Worm (Caenorhabditis elegans): Measurements from ENCODE around the gene irld-62.
"Not testable (repeated sequence)": the region's sequence is repeated elsewhere in the genome, so short reads cannot be mapped to it uniquely, and the experiment has no call there.

irld-62 gene

DNA sequence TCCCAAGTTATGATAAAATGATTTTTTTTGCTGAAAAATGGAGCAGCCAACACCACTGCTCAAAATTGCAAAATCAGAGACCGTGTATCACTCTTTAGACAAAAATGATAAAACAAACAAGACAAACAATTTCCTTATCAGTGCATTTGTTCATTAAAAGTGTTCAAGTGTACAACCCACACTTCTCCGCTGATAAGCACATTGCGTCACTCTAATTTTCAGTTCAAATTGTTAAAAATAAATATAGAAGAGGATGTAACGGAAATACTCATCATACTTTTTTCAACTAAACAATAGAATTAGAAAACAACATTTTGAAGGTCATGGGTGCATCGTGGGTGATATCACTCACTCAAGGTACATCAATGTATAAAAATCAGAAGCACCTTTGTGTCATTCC, 7.8 kb downstream of the irld-62 start, which contains the start of gene nhr-291:
Gene nhr-291, plus strand, starts transcription at position 324 of the 400 bp plus-strand sequence.
- TF ChIP-seq unc-86 (tag; optimal IDR thresholded peaks at IDR 0.05) (no peak), unc-42 (tag; optimal IDR thresholded peaks at IDR 0.05) (no peak), C38D4.7 (GFP tag; optimal IDR thresholded peaks at IDR 0.05) (no peak), ceh-31 (tag; optimal IDR thresholded peaks at IDR 0.05) (no peak), F13H6.1 (tag; optimal IDR thresholded peaks at IDR 0.05) (no peak), tbx-7 (tag; optimal IDR thresholded peaks at IDR 0.05) (no peak), zip-5 (tag; optimal IDR thresholded peaks at IDR 0.05) (no peak), eyg-1 (tag; optimal IDR thresholded peaks at IDR 0.05) (no peak), K02D7.2 (tag; optimal IDR thresholded peaks at IDR 0.05) (no peak), pha-2 (tag; optimal IDR thresholded peaks at IDR 0.05) (no peak), K09A11.1 (tag; optimal IDR thresholded peaks at IDR 0.05; ENCODE audit: insufficient read depth) (no peak), ceh-34 (tag; optimal IDR thresholded peaks at IDR 0.05) (no peak), fkh-10 (GFP tag; optimal IDR thresholded peaks at IDR 0.05) (no peak), elt-2 (tag; optimal IDR thresholded peaks at IDR 0.05) (peak; percentile 99), pqm-1 (tag; optimal IDR thresholded peaks at IDR 0.05) (peak; percentile 40)

DNA sequence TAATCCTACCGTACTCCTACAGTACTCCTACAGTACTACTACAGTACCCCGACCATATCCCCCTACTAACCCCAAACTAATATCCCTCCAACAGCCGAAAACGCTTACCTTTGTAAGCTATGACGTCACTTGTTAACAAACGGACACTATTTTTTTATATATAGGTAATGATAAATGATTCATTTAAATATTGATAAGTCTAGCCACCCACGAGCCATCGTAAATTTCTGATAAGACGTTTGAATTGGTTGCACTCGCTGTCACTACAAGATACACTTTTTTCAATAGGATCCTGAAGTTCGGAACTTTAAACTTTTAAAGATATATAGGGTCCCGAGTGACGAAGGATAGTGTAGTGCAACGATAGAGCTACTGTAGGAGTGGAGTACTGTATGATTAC, 11.8 kb downstream of the irld-62 start, which contains the start of gene nhr-247:
Gene nhr-247, plus strand, starts transcription at position 330 of the 400 bp plus-strand sequence.
- not testable (repeated sequence) for TF ChIP-seq tbx-2 (tag; optimal IDR thresholded peaks at IDR 0.05); ceh-19 (GFP tag; optimal IDR thresholded peaks at IDR 0.05); unc-3 (GFP tag; conservative IDR thresholded peaks at IDR 0.05); unc-3 (tag; optimal IDR thresholded peaks at IDR 0.05)

DNA sequence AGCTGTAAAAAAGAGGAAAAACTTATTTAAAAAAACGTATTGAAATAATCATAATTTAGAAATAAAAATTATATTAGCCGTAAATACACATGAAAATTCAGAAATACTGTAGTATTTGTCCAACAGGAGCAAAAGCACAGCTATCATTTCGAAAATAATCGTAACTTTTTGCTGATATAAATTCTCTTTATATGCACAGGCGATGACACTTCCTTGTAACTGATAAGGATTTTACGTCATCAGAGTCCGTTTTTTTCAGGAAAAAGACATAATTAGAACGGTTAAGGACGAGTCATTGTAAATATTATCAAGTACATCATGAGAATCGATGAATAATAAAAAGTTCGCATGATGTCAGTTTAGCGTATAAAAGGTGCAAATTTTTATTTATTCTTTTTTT, 12.5 kb downstream of the irld-62 start:
- TF ChIP-seq elt-2 (tag; optimal IDR thresholded peaks at IDR 0.05) (peak; percentile 85), ttx-3 (tag; optimal IDR thresholded peaks at IDR 0.05) (no peak)

DNA sequence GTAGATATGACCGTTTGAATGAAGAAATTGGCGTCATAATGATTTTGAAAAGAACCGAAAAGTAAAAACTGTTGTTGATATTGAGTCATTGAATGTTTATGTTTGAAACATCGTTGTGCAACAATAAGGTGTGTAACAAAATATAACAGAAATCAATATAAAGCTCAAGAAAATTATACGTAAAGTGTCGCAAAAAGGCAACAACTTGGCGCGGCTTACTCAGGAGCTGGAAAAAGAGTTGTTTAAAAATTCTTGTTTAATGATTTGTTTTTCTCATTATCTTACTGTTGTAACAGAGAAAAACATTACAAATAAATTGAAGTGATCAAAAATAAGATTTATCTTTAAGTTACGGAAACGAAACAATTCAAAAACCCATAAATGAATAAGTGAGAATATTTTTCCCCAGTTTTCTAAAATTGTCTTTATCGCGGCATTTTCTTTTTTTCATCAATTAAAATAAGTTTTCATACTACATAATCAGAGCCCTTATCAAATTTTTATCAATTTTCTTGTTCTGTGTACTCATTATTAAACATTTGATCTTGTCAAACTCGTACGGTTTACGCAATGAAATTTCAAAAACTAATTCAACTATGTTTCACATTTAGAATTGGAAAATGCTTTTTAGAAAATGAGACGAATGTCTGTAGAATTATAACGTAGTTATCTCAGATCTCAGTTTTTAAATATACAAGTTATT, 17.0 kb downstream of the irld-62 start, which contains the start of gene ZK1037.6:
Gene ZK1037.6, minus strand, starts transcription at position 51 of the 703 bp plus-strand sequence.
- TF ChIP-seq tbx-7 (tag; optimal IDR thresholded peaks at IDR 0.05) (no peak), pha-4 (tag; optimal IDR thresholded peaks at IDR 0.05) (no peak), ceh-6 (GFP tag; optimal IDR thresholded peaks at IDR 0.05) (no peak), ttx-3 (tag; optimal IDR thresholded peaks at IDR 0.05) (no peak), ahr-1 (tag; optimal IDR thresholded peaks at IDR 0.05) (no peak), ceh-24 (tag; optimal IDR thresholded peaks at IDR 0.05) (no peak), F13H6.1 (tag; optimal IDR thresholded peaks at IDR 0.05) (no peak), tbx-2 (tag; optimal IDR thresholded peaks at IDR 0.05) (no peak), sdc-2 (tag; optimal IDR thresholded peaks at IDR 0.05) (no peak), rnt-1 (tag; optimal IDR thresholded peaks at IDR 0.05) (no peak), hlh-8 (tag; optimal IDR thresholded peaks at IDR 0.05) (no peak), ztf-16 (tag; optimal IDR thresholded peaks at IDR 0.05) (no peak), ceh-34 (tag; optimal IDR thresholded peaks at IDR 0.05) (no peak), sox-4 (tag; optimal IDR thresholded peaks at IDR 0.05) (no peak), ceh-9 (tag; optimal IDR thresholded peaks at IDR 0.05) (no peak), che-1 (tag; optimal IDR thresholded peaks at IDR 0.05) (no peak), ets-4 (tag; optimal IDR thresholded peaks at IDR 0.05) (no peak), mec-3 (tag; optimal IDR thresholded peaks at IDR 0.05; ENCODE audit: borderline replicate concordance) (no peak)

DNA sequence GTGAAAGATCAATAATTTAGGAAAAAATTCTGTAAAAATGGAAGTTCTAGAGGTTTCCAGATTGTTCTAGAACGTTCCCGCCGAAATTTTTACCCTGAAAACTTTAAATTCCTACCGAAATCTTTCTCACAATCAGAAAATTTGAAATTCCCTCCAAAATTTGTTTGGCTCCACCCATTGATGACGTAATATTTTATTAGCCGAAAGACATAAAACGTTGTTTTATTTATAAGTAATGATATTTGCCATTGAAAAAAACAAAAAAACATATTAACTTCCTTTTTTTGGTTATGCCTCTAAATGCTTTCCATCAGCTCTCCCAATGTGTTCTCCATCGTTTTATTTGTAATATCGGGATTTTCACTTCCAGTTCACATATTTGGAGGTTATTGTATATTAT, 19.4 kb downstream of the irld-62 start, which contains the start of gene srh-295:
Gene srh-295, plus strand, starts transcription at position 301 of the 400 bp plus-strand sequence.
- no peak for TF ChIP-seq mec-3 (tag; optimal IDR thresholded peaks at IDR 0.05; ENCODE audit: borderline replicate concordance)
- no peak for TF ChIP-seq K02D7.2 (tag; optimal IDR thresholded peaks at IDR 0.05)
- TF ChIP-seq nfya-1 (tag; optimal IDR thresholded peaks at IDR 0.05) = no peak
- TF ChIP-seq pag-3 (tag; optimal IDR thresholded peaks at IDR 0.05; ENCODE audit: borderline replicate concordance) = no peak
- no peak for TF ChIP-seq pha-2 (tag; optimal IDR thresholded peaks at IDR 0.05)
- no peak for TF ChIP-seq ceh-6 (GFP tag; optimal IDR thresholded peaks at IDR 0.05)
- TF ChIP-seq ceh-9 (tag; optimal IDR thresholded peaks at IDR 0.05) = no peak
- no peak for TF ChIP-seq fkh-10 (GFP tag; optimal IDR thresholded peaks at IDR 0.05)
- TF ChIP-seq lim-6 (tag; optimal IDR thresholded peaks at IDR 0.05) = no peak
